Fruit fly (Drosophila melanogaster): ENCODE results near the gene CG31404.

The CG31404 gene

dm6 chr3R:19340312-19341079 lies 35.3 kb downstream of the CG31404 start:
- TF ChIP-seq fd96Ca (GFP tag; IDR thresholded peaks at IDR 0.05) (no peak), Pif1A (GFP tag; optimal IDR thresholded peaks at IDR 0.05) (no peak), Ets98B (GFP tag; IDR thresholded peaks at IDR 0.05) (no peak), gl (tag; optimal IDR thresholded peaks at IDR 0.05) (no peak), CG34367 (tag; optimal IDR thresholded peaks at IDR 0.05) (no peak), CG10348 (GFP tag; IDR thresholded peaks at IDR 0.05) (no peak), CG14655 (GFP tag; optimal IDR thresholded peaks at IDR 0.05) (no peak), CG8159 (tag; optimal IDR thresholded peaks at IDR 0.05) (no peak)

dm6 chr3R:19339205-19339724 lies 36.6 kb downstream of the CG31404 start:
- TF ChIP-seq EcR (GFP tag; optimal IDR thresholded peaks at IDR 0.05) (no peak), CG13204 (GFP tag; optimal IDR thresholded peaks at IDR 0.05) (no peak), CG10348 (GFP tag; IDR thresholded peaks at IDR 0.05) (no peak), CG12605 (GFP tag; IDR thresholded peaks at IDR 0.05) (no peak), CG9948 (tag; optimal IDR thresholded peaks at IDR 0.05) (no peak), CG14655 (GFP tag; optimal IDR thresholded peaks at IDR 0.05) (no peak), CG8301 (tag; optimal IDR thresholded peaks at IDR 0.05) (no peak)

- no peak for TF ChIP-seq EcR (GFP tag; optimal IDR thresholded peaks at IDR 0.05)
- TF ChIP-seq Pif1B (GFP tag; optimal IDR thresholded peaks at IDR 0.05) = no peak
- TF ChIP-seq fd96Ca (GFP tag; IDR thresholded peaks at IDR 0.05) = no peak
- TF ChIP-seq Ets98B (GFP tag; IDR thresholded peaks at IDR 0.05) = no peak
- TF ChIP-seq CG34367 (tag; optimal IDR thresholded peaks at IDR 0.05) = no peak
- TF ChIP-seq CG12605 (GFP tag; IDR thresholded peaks at IDR 0.05) = no peak
- no peak for TF ChIP-seq CG4496 (GFP tag; IDR thresholded peaks at IDR 0.05)
Observed at dm6 chr3R:19335482-19335881, 40.3 kb downstream of the CG31404 start.

dm6 chr3R:19332553-19332952 lies 43.3 kb downstream of the CG31404 start:
- no peak for TF ChIP-seq CG15710 (tag; optimal IDR thresholded peaks at IDR 0.05)
- TF ChIP-seq CG10348 (GFP tag; IDR thresholded peaks at IDR 0.05) = no peak
- TF ChIP-seq CG17806 (tag; optimal IDR thresholded peaks at IDR 0.05) = no peak
- TF ChIP-seq rn (GFP tag; IDR thresholded peaks at IDR 0.05) = no peak
- TF ChIP-seq Pif1B (GFP tag; optimal IDR thresholded peaks at IDR 0.05) = no peak
- no peak for TF ChIP-seq D1 (tag; optimal IDR thresholded peaks at IDR 0.05)
- no peak for TF ChIP-seq CG13204 (GFP tag; optimal IDR thresholded peaks at IDR 0.05)
- no peak for TF ChIP-seq CG9948 (tag; optimal IDR thresholded peaks at IDR 0.05)
- TF ChIP-seq Ets98B (GFP tag; IDR thresholded peaks at IDR 0.05) = no peak
- no peak for TF ChIP-seq CG8159 (tag; optimal IDR thresholded peaks at IDR 0.05)
- no peak for TF ChIP-seq CG14655 (GFP tag; optimal IDR thresholded peaks at IDR 0.05)
- no peak for TF ChIP-seq CG32121 (GFP tag; IDR thresholded peaks at IDR 0.05)
- TF ChIP-seq CG8301 (tag; optimal IDR thresholded peaks at IDR 0.05) = no peak

- TF ChIP-seq rn (GFP tag; IDR thresholded peaks at IDR 0.05) (no peak), CG14655 (GFP tag; optimal IDR thresholded peaks at IDR 0.05) (no peak), CG17806 (tag; optimal IDR thresholded peaks at IDR 0.05) (no peak), fd96Ca (GFP tag; IDR thresholded peaks at IDR 0.05) (no peak), D1 (tag; optimal IDR thresholded peaks at IDR 0.05) (no peak), CG13204 (GFP tag; optimal IDR thresholded peaks at IDR 0.05) (no peak), Pif1B (GFP tag; optimal IDR thresholded peaks at IDR 0.05) (no peak), CG32121 (GFP tag; IDR thresholded peaks at IDR 0.05) (no peak), CG4496 (GFP tag; IDR thresholded peaks at IDR 0.05) (no peak), gl (tag; optimal IDR thresholded peaks at IDR 0.05) (no peak), CG8301 (tag; optimal IDR thresholded peaks at IDR 0.05) (no peak), CG9948 (tag; optimal IDR thresholded peaks at IDR 0.05) (no peak), Pif1A (GFP tag; optimal IDR thresholded peaks at IDR 0.05) (no peak), Snoo (tag; optimal IDR thresholded peaks at IDR 0.05) (no peak), CG10348 (GFP tag; IDR thresholded peaks at IDR 0.05) (no peak), CG8159 (tag; optimal IDR thresholded peaks at IDR 0.05) (no peak), Ets98B (GFP tag; IDR thresholded peaks at IDR 0.05) (no peak), EcR (GFP tag; optimal IDR thresholded peaks at IDR 0.05) (no peak)
Observed at dm6 chr3R:19332052-19332451, 43.8 kb downstream of the CG31404 start.

- peak; percentile 61 for TF ChIP-seq EcR (GFP tag; optimal IDR thresholded peaks at IDR 0.05)
- peak; percentile 60 for TF ChIP-seq CG13204 (GFP tag; optimal IDR thresholded peaks at IDR 0.05)
- no peak for TF ChIP-seq Pif1A (GFP tag; optimal IDR thresholded peaks at IDR 0.05)
Observed at dm6 chr3R:19328716-19329115, 47.1 kb downstream of the CG31404 start.
